Worm (Caenorhabditis elegans) whole organism, late embryonic: Measurements from ENCODE around the gene C18F10.7.

Experiments used
- ama-1 ChIP-seq: fragments of 150-350 bp; optimal IDR thresholded peaks from 2 replicates; lab custom pipeline; 2014
- ceh-9 ChIP-seq: sonication (generic microtip); optimal IDR thresholded peaks from 2 replicates; lab custom pipeline; 2016; ENCODE audit warnings: mild to moderate bottlenecking, missing genetic modification characterization, inconsistent platforms, missing compliant biosample characterization
- dve-1 ChIP-seq: sonication (generic microtip); optimal IDR thresholded peaks from 2 replicates; lab custom pipeline; 2017; ENCODE audit warnings: antibody characterized with exemption, mild to moderate bottlenecking, missing genetic modification characterization, missing compliant biosample characterization
- fkh-10 ChIP-seq: fragments of 150-350 bp; optimal IDR thresholded peaks from 2 replicates; lab custom pipeline; 2014; ENCODE audit warnings: missing biosample characterization, missing genetic modification reagents, missing genetic modification characterization
- hlh-30 ChIP-seq: sonication (generic microtip); optimal IDR thresholded peaks from 2 replicates; lab custom pipeline; 2017; ENCODE audit warnings: antibody characterized with exemption, missing genetic modification characterization, missing compliant biosample characterization; ENCODE audit not compliant: insufficient read depth
- mec-3 ChIP-seq: sonication (generic microtip); optimal IDR thresholded peaks from 2 replicates; lab custom pipeline; 2016; ENCODE audit warnings: borderline replicate concordance, missing genetic modification characterization, missing compliant biosample characterization
- pha-2 ChIP-seq: sonication (generic microtip); optimal IDR thresholded peaks from 2 replicates; lab custom pipeline; 2017; ENCODE audit warnings: mild to moderate bottlenecking, missing genetic modification characterization, missing compliant biosample characterization
- ref-2 ChIP-seq: sonication (generic microtip); optimal IDR thresholded peaks from 2 replicates; lab custom pipeline; 2016; ENCODE audit warnings: missing genetic modification characterization, missing compliant biosample characterization
- unc-3 ChIP-seq, 2 experiments: fragments of 200-800 bp in 1 of 2; sonication (Bioruptor generic) in 1 of 2; sonication (generic microtip) in 1 of 2; conservative IDR thresholded peaks in 1 of 2; optimal IDR thresholded peaks in 1 of 2; 2 replicates each; pipeline versions ENCODE4 v1.3.6 to Lab custom; 2016 to 2022; ENCODE audit warnings: missing compliant biosample characterization in 2 of 2, missing genetic modification characterization in 2 of 2, missing genetic modification reagents in 1 of 2
- ztf-16 ChIP-seq: sonication (generic microtip); optimal IDR thresholded peaks from 2 replicates; lab custom pipeline; 2017; ENCODE audit warnings: missing genetic modification characterization, missing compliant biosample characterization

- TF ChIP-seq mec-3 (tag; lab: Kevin White, UChicago) (no peak), pha-2 (tag; lab: Kevin White, UChicago) (no peak), ama-1 (lab: Kevin White, UChicago) (no peak), ceh-9 (tag; lab: Kevin White, UChicago) (no peak), fkh-10 (GFP tag; lab: Kevin White, UChicago) (no peak), dve-1 (no peak), ztf-16 (tag; lab: Kevin White, UChicago) (no peak), unc-3 (GFP tag; conservative IDR thresholded peaks at IDR 0.05; lab: Robert Waterston, UW) (no peak), unc-3 (tag; optimal IDR thresholded peaks at IDR 0.05; lab: Kevin White, UChicago) (no peak), ref-2 (tag; lab: Kevin White, UChicago) (no peak), hlh-30 (no peak)
Observed at ce11 chrIII:6324139-6324538, 46.0 kb upstream of the C18F10.7 start, which contains the start of gene C56G2.5.
